Fruit fly (Drosophila melanogaster) whole organism, embryonic: ENCODE measurements around the gene Vti1a.

ENCODE experiments used
- CG10147 ChIP-seq: fragments of 200-800 bp; sonication (Bioruptor generic); optimal IDR thresholded peaks from 2 replicates; lab custom pipeline; 2019; ENCODE audit warnings: missing biosample characterization, mild to moderate bottlenecking, missing genetic modification characterization, moderate library complexity
- CG12299 ChIP-seq: fragments of 200-800 bp; sonication (Bioruptor generic); optimal IDR thresholded peaks from 2 replicates; lab custom pipeline; 2018; ENCODE audit warnings: missing biosample characterization, mild to moderate bottlenecking, missing genetic modification characterization
- CG12769 ChIP-seq: fragments of 200-800 bp; sonication (Bioruptor generic); optimal IDR thresholded peaks from 2 replicates; lab custom pipeline; 2019; ENCODE audit warnings: missing biosample characterization, mild to moderate bottlenecking, missing genetic modification characterization, moderate library complexity
- CG12942 ChIP-seq: fragments of 200-800 bp; sonication (Bioruptor generic); optimal IDR thresholded peaks from 3 replicates; lab custom pipeline; 2016; ENCODE audit warnings: missing biosample characterization, missing genetic modification characterization
- CG13424 ChIP-seq: fragments of 200-800 bp; sonication (Bioruptor generic); optimal IDR thresholded peaks from 2 replicates; lab custom pipeline; 2019; ENCODE audit warnings: missing biosample characterization, mild to moderate bottlenecking, missing genetic modification characterization, moderate library complexity
- CG15011 ChIP-seq: fragments of 200-800 bp; sonication (Bioruptor generic); optimal IDR thresholded peaks from 3 replicates; lab custom pipeline; 2018; ENCODE audit warnings: missing biosample characterization, mild to moderate bottlenecking, missing genetic modification characterization
- CG15696 ChIP-seq: fragments of 200-800 bp; sonication (Bioruptor generic); optimal IDR thresholded peaks from 2 replicates; lab custom pipeline; 2019; ENCODE audit warnings: missing biosample characterization, mild to moderate bottlenecking, missing genetic modification characterization, moderate library complexity
- CG1602 ChIP-seq: fragments of 200-800 bp; sonication (Bioruptor generic); optimal IDR thresholded peaks from 3 replicates; lab custom pipeline; 2016; ENCODE audit warnings: missing biosample characterization, missing genetic modification characterization
- CG16813 ChIP-seq: fragments of 200-800 bp; sonication (Bioruptor generic); IDR thresholded peaks from 3 replicates; pipeline ENCODE4 v1.3.6; 2022; ENCODE audit warnings: missing biosample characterization, missing genetic modification characterization; ENCODE audit not compliant: partially characterized antibody
- CG17361 ChIP-seq: fragments of 200-800 bp; sonication (Bioruptor generic); IDR thresholded peaks from 3 replicates; pipeline ENCODE4 v1.3.6; 2022; ENCODE audit warnings: missing biosample characterization, missing genetic modification characterization
- CG2889 ChIP-seq: fragments of 200-800 bp; sonication (Bioruptor generic); IDR thresholded peaks from 3 replicates; pipeline ENCODE4 v1.3.6; 2022; ENCODE audit warnings: missing biosample characterization, missing genetic modification characterization
- CG42726 ChIP-seq: fragments of 200-800 bp; sonication (Bioruptor generic); IDR thresholded peaks from 2 replicates; pipeline ENCODE4 v1.3.6; 2022; ENCODE audit warnings: missing biosample characterization, missing genetic modification characterization; ENCODE audit not compliant: partially characterized antibody
- CG4730 ChIP-seq: fragments of 200-800 bp; sonication (Bioruptor generic); IDR thresholded peaks from 2 replicates; pipeline ENCODE4 v1.3.6; 2022; ENCODE audit warnings: missing biosample characterization, missing genetic modification characterization
- CG5245 ChIP-seq: fragments of 200-800 bp; sonication (Bioruptor generic); optimal IDR thresholded peaks from 3 replicates; lab custom pipeline; 2016; ENCODE audit warnings: missing biosample characterization, missing genetic modification characterization
- CG7357 ChIP-seq: fragments of 200-800 bp; sonication (Bioruptor generic); IDR thresholded peaks from 3 replicates; pipeline ENCODE4 v1.3.6; 2022; ENCODE audit warnings: missing biosample characterization, missing genetic modification characterization
- CG8388 ChIP-seq: fragments of 200-800 bp; sonication (Bioruptor generic); optimal IDR thresholded peaks from 2 replicates; lab custom pipeline; 2019; ENCODE audit warnings: missing biosample characterization, mild to moderate bottlenecking, missing genetic modification characterization, moderate library complexity
- E2f1 ChIP-seq: fragments of 200-800 bp; sonication (Bioruptor generic); IDR thresholded peaks from 2 replicates; pipeline ENCODE4 v1.3.6; 2022; ENCODE audit warnings: missing biosample characterization, missing genetic modification characterization
- Eip74EF ChIP-seq, 2 experiments: fragments of 200-800 bp in 1 of 2; fragments of >200 bp in 1 of 2; sonication (Bioruptor generic) in 1 of 2; optimal IDR thresholded peaks; 2 replicates each; lab custom pipeline; 2017 to 2019; ENCODE audit warnings: missing biosample characterization in 2 of 2, missing genetic modification characterization in 2 of 2, mild to moderate bottlenecking in 1 of 2, moderate library complexity in 1 of 2
- Hr51 ChIP-seq, 2 experiments: fragments of 200-800 bp; sonication (Bioruptor generic); optimal IDR thresholded peaks; 2 replicates in 1 of 2; 3 replicates in 1 of 2; lab custom pipeline; 2016 to 2018; ENCODE audit warnings: missing biosample characterization in 2 of 2, missing genetic modification characterization in 2 of 2, mild to moderate bottlenecking in 1 of 2, moderate library complexity in 1 of 2
- Jarid2 ChIP-seq: fragments of 200-800 bp; sonication (Bioruptor generic); optimal IDR thresholded peaks from 3 replicates; lab custom pipeline; 2017; ENCODE audit warnings: mild to moderate bottlenecking, missing biosample characterization, missing genetic modification reagents, missing genetic modification characterization
- NfI ChIP-seq: fragments of 200-800 bp; sonication (Bioruptor generic); optimal IDR thresholded peaks from 3 replicates; lab custom pipeline; 2018; ENCODE audit warnings: missing biosample characterization, mild to moderate bottlenecking, missing genetic modification characterization, moderate library complexity
- Pdp1 ChIP-seq, 2 experiments: fragments of 200-800 bp; sonication (Bioruptor generic); optimal IDR thresholded peaks; 3 replicates each; lab custom pipeline; 2016; ENCODE audit warnings: missing biosample characterization in 2 of 2, missing genetic modification characterization in 2 of 2, mild to moderate bottlenecking in 1 of 2, moderate library complexity in 1 of 2
- Sox100B ChIP-seq: fragments of 200-800 bp; sonication (Bioruptor generic); optimal IDR thresholded peaks from 3 replicates; lab custom pipeline; 2018; ENCODE audit warnings: missing biosample characterization, mild to moderate bottlenecking, missing genetic modification characterization
- Sry-δ ChIP-seq: fragments of 200-800 bp; sonication (Bioruptor generic); optimal IDR thresholded peaks from 2 replicates; lab custom pipeline; 2016; ENCODE audit warnings: missing biosample characterization, missing genetic modification characterization
- Ssrp ChIP-seq: fragments of 200-800 bp; sonication (Bioruptor generic); optimal IDR thresholded peaks from 2 replicates; lab custom pipeline; 2018; ENCODE audit warnings: missing biosample characterization, mild to moderate bottlenecking, missing genetic modification characterization, moderate library complexity
- Usf ChIP-seq: fragments of 200-800 bp; sonication (Bioruptor generic); optimal IDR thresholded peaks from 2 replicates; lab custom pipeline; 2017; ENCODE audit warnings: missing genotype, missing biosample characterization, missing genetic modification characterization
- Xrp1 ChIP-seq: fragments of 200-800 bp; sonication (Bioruptor generic); IDR thresholded peaks from 2 replicates; pipeline ENCODE4 v1.3.6; 2022; ENCODE audit warnings: missing biosample characterization, missing genetic modification characterization
- ara ChIP-seq: fragments of 200-800 bp; sonication (Bioruptor generic); IDR thresholded peaks from 2 replicates; pipeline ENCODE4 v1.3.6; 2022; ENCODE audit warnings: missing biosample characterization, missing genetic modification characterization
- bcd ChIP-seq: fragments of 200-800 bp; sonication (Bioruptor generic); optimal IDR thresholded peaks from 2 replicates; lab custom pipeline; 2017; ENCODE audit warnings: missing biosample characterization, mild to moderate bottlenecking, missing genetic modification characterization
- bigmax ChIP-seq: fragments of 200-800 bp; sonication (Bioruptor generic); optimal IDR thresholded peaks from 2 replicates; lab custom pipeline; 2018; ENCODE audit warnings: missing biosample characterization, mild to moderate bottlenecking, missing genetic modification characterization
- cato ChIP-seq: fragments of 200-800 bp; sonication (Bioruptor generic); optimal IDR thresholded peaks from 2 replicates; lab custom pipeline; 2016; ENCODE audit warnings: missing biosample characterization, missing genetic modification characterization, borderline replicate concordance
- disco-r ChIP-seq: fragments of 200-800 bp; sonication (Bioruptor generic); optimal IDR thresholded peaks from 2 replicates; lab custom pipeline; 2016; ENCODE audit warnings: missing biosample characterization, missing genetic modification characterization
- dysf ChIP-seq: fragments of 200-800 bp; sonication (Bioruptor generic); IDR thresholded peaks from 3 replicates; pipeline ENCODE4 v1.3.6; 2022; ENCODE audit warnings: missing biosample characterization, missing genetic modification characterization
- fd3F ChIP-seq: fragments of 200-800 bp; sonication (Bioruptor generic); optimal IDR thresholded peaks from 2 replicates; lab custom pipeline; 2018; ENCODE audit warnings: missing biosample characterization, mild to moderate bottlenecking, missing genetic modification characterization, moderate library complexity
- gem ChIP-seq: fragments of 200-800 bp; sonication (Bioruptor generic); optimal IDR thresholded peaks from 2 replicates; lab custom pipeline; 2019; ENCODE audit warnings: missing biosample characterization, mild to moderate bottlenecking, missing genetic modification characterization, moderate library complexity
- inv ChIP-seq: fragments of 200-800 bp; sonication (Bioruptor generic); IDR thresholded peaks from 2 replicates; pipeline ENCODE4 v1.3.6; 2022; ENCODE audit warnings: missing biosample characterization, missing genetic modification characterization; ENCODE audit not compliant: partially characterized antibody
- jing ChIP-seq: fragments of 200-800 bp; sonication (Bioruptor generic); optimal IDR thresholded peaks from 2 replicates; lab custom pipeline; 2018; ENCODE audit warnings: missing biosample characterization, mild to moderate bottlenecking, missing genetic modification characterization
- klu ChIP-seq: fragments of 200-800 bp; sonication (Bioruptor generic); IDR thresholded peaks from 2 replicates; pipeline ENCODE4 v1.3.6; 2022; ENCODE audit warnings: missing biosample characterization, missing genetic modification characterization
- knrl ChIP-seq: fragments of 200-800 bp; sonication (Bioruptor generic); IDR thresholded peaks from 3 replicates; pipeline ENCODE4 v1.3.6; 2022; ENCODE audit warnings: missing biosample characterization, missing genetic modification characterization; ENCODE audit not compliant: partially characterized antibody
- lov ChIP-seq, 2 experiments: fragments of 200-800 bp in 1 of 2; fragments of >200 bp in 1 of 2; sonication (Bioruptor generic) in 1 of 2; IDR thresholded peaks in 1 of 2; optimal IDR thresholded peaks in 1 of 2; 2 replicates in 1 of 2; 3 replicates in 1 of 2; pipeline versions ENCODE4 v1.3.6 to Lab custom; 2017 to 2022; ENCODE audit warnings: missing biosample characterization in 1 of 2, missing genetic modification characterization in 1 of 2
- phol ChIP-seq: fragments of 200-800 bp; sonication (Bioruptor generic); optimal IDR thresholded peaks from 3 replicates; lab custom pipeline; 2018; ENCODE audit warnings: missing biosample characterization, mild to moderate bottlenecking, missing genetic modification characterization, moderate library complexity
- slou ChIP-seq: fragments of 200-800 bp; sonication (Bioruptor generic); optimal IDR thresholded peaks from 3 replicates; lab custom pipeline; 2016; ENCODE audit warnings: missing biosample characterization, missing genetic modification characterization
- sr ChIP-seq: fragments of 200-800 bp; sonication (Bioruptor generic); IDR thresholded peaks from 3 replicates; pipeline ENCODE4 v1.3.6; 2022; ENCODE audit warnings: missing biosample characterization, missing genetic modification characterization
- trh ChIP-seq: fragments of 200-800 bp; sonication (Bioruptor generic); optimal IDR thresholded peaks from 2 replicates; lab custom pipeline; 2016; ENCODE audit warnings: missing biosample characterization, missing genetic modification characterization
- usp ChIP-seq: fragments of >200 bp; optimal IDR thresholded peaks from 2 replicates; lab custom pipeline; 2017; ENCODE audit warnings: missing biosample characterization, missing genetic modification characterization
- wor ChIP-seq: fragments of 200-800 bp; sonication (Bioruptor generic); IDR thresholded peaks from 2 replicates; pipeline ENCODE4 v1.3.6; 2022; ENCODE audit warnings: missing biosample characterization, missing genetic modification characterization

The Vti1a gene

dm6 chr3L:642146-642864, 50.4 kb downstream of the Vti1a start (continued):
- peak; percentile 34 for TF ChIP-seq CG12942 (GFP tag; lab: Kevin White, UChicago)
- peak; percentile 77 for TF ChIP-seq CG12769 (tag; lab: Kevin White, UChicago)
- TF ChIP-seq CG17361: peak; percentile 76
- peak; percentile 52; the same call in 1 of the 2 replicates for TF ChIP-seq E2f1 (GFP tag; lab: Robert Waterston, UW)
- peak; percentile 3 for TF ChIP-seq Usf (GFP tag; lab: Kevin White, UChicago)
- TF ChIP-seq slou (GFP tag; lab: Kevin White, UChicago): no peak
- no peak for TF ChIP-seq lov (optimal IDR thresholded peaks at IDR 0.05; lab: Kevin White, UChicago)
- TF ChIP-seq lov (GFP tag; IDR thresholded peaks at IDR 0.05; lab: Robert Waterston, UW): 0 out of 3 replicates have a peak, but pooled peaks have one; percentile 20
- no peak for TF ChIP-seq sr (GFP tag; lab: Robert Waterston, UW)
- TF ChIP-seq usp: no peak
- peak; percentile 71 for TF ChIP-seq CG13424 (tag; lab: Kevin White, UChicago)
- TF ChIP-seq disco-r (GFP tag; lab: Kevin White, UChicago): no peak
- TF ChIP-seq NfI (GFP tag; lab: Kevin White, UChicago): peak; percentile 21
- TF ChIP-seq Sry-δ (GFP tag; lab: Kevin White, UChicago): no peak
- TF ChIP-seq phol (tag; lab: Kevin White, UChicago): peak; percentile 81
- no peak for TF ChIP-seq knrl (GFP tag; lab: Robert Waterston, UW)
- TF ChIP-seq CG1602 (GFP tag; lab: Kevin White, UChicago): peak; percentile 32
- peak in 1 of 2 experiments; percentile 44 for TF ChIP-seq Eip74EF (GFP tag; optimal IDR thresholded peaks at IDR 0.05; lab: Kevin White, UChicago)
- 0 out of 3 replicates have a peak, but pooled peaks have one; percentile 24 for TF ChIP-seq CG2889
- no peak for TF ChIP-seq wor
- peak; percentile 1 for TF ChIP-seq Jarid2 (GFP tag; lab: Kevin White, UChicago)
- TF ChIP-seq Ssrp (tag; lab: Kevin White, UChicago): peak; percentile 68
- peak; percentile 48 for TF ChIP-seq bcd (GFP tag; lab: Kevin White, UChicago)
- TF ChIP-seq fd3F: peak; percentile 8
- no peak for TF ChIP-seq trh (GFP tag; lab: Kevin White, UChicago)
- peak; percentile 46 for TF ChIP-seq CG15011
- TF ChIP-seq CG4730 (GFP tag; lab: Robert Waterston, UW): peak; percentile 15; the same call in 1 of the 2 replicates
- TF ChIP-seq CG15696 (tag; lab: Kevin White, UChicago): peak; percentile 43
- no peak for TF ChIP-seq Pdp1 (GFP tag; optimal IDR thresholded peaks at IDR 0.05; lab: Kevin White, UChicago)
- TF ChIP-seq CG7357 (GFP tag; lab: Robert Waterston, UW): peak; percentile 37; the same call in 1 of the 3 replicates
- no peak for TF ChIP-seq klu (GFP tag; lab: Robert Waterston, UW)
- no peak for TF ChIP-seq CG12299
- TF ChIP-seq Sox100B (GFP tag; lab: Kevin White, UChicago): peak; percentile 81
- peak; percentile 85 for TF ChIP-seq gem (tag; lab: Kevin White, UChicago)
- peak; percentile 40 for TF ChIP-seq cato (GFP tag; lab: Kevin White, UChicago)
- TF ChIP-seq ara (GFP tag; lab: Robert Waterston, UW): peak; percentile 48
- no peak for TF ChIP-seq CG16813 (GFP tag; lab: Robert Waterston, UW)
- no peak for TF ChIP-seq CG42726 (GFP tag; lab: Robert Waterston, UW)
- peak; percentile 66 for TF ChIP-seq dysf (GFP tag; lab: Robert Waterston, UW)
- TF ChIP-seq jing (GFP tag; lab: Kevin White, UChicago): no peak
- no peak for TF ChIP-seq inv
- no peak for TF ChIP-seq bigmax (GFP tag; lab: Kevin White, UChicago)
- peak; percentile 76 for TF ChIP-seq CG8388
- no peak for TF ChIP-seq CG5245 (GFP tag; lab: Kevin White, UChicago)
- TF ChIP-seq Xrp1 (GFP tag; lab: Robert Waterston, UW): peak; percentile 63
- peak; percentile 52 for TF ChIP-seq CG10147 (GFP tag; lab: Kevin White, UChicago)
- peak in 1 of 2 experiments; percentile 82 for TF ChIP-seq Hr51 (GFP tag; optimal IDR thresholded peaks at IDR 0.05; lab: Kevin White, UChicago)
